Worm (Caenorhabditis elegans) whole organism, L1 larva: ENCODE measurements around the gene cth-1.

Experiments used
- egl-13 ChIP-seq: sonication (generic microtip); optimal IDR thresholded peaks from 2 replicates; lab custom pipeline; 2016; ENCODE audit warnings: missing genotype, missing genetic modification reagents, missing genetic modification characterization, missing compliant biosample characterization
- skn-1 ChIP-seq: fragments of 150-350 bp; optimal IDR thresholded peaks from 2 replicates; lab custom pipeline; 2014; ENCODE audit warnings: missing biosample characterization, missing genetic modification characterization

DNA sequence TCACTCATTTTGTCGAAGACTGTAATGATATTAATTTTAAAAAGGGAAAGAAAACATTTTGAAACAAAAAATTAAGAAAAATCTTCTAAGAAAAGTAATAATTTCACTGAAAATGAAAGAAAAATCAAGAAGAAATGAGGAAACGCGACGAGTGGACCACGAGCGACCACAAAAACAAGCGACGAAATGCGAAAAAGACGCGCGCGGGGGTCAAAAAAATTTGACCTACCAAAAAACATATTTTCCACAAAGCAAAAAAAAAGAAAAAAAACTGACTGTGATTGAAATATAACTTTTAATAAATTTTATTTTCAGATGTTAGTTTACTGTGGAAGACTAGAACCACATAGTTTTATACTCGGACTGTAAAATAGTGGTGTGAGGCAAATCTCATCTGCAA lies 41.6 kb upstream of the cth-1 start, which contains the start of gene F14H3.6:
- TF ChIP-seq egl-13 (tag; lab: Kevin White, UChicago) (no peak), skn-1 (tag; lab: Kevin White, UChicago) (no peak)
